Fruit fly (Drosophila melanogaster): ENCODE measurements around the gene CG31404.

DNA sequence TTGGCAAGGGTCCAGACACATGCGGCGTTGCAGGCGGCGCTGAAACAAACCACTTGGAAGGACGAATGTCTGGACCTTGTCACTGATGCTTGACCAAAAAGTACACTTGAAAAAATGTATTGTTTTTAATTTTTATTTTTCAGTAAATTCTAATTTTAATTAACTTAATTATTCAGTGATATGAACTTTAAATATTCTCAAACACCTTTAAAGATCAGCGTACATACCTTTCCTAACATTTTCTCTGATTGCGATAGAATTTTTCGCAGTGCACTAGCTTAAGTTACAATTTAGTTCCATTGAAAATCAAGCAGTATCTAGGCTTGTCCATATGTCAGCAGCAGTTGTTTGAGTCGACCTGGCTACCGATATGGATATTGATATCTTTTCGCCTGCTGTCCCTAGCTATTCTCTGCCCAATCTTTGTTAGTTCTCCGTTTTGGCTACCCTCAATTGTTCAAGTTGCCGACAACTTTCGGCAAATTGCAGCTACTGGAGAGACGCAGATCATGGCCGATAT, 36.6 kb downstream of the CG31404 start:
- TF ChIP-seq svp (GFP tag) (peak; percentile 21), CG31627 (GFP tag; optimal IDR thresholded peaks at IDR 0.05) (no peak), CG10669 (GFP tag; optimal IDR thresholded peaks at IDR 0.05) (no peak), Sox102F (GFP tag; optimal IDR thresholded peaks at IDR 0.05) (no peak), fd59A (GFP tag; optimal IDR thresholded peaks at IDR 0.05) (no peak), vri (GFP tag; optimal IDR thresholded peaks at IDR 0.05) (no peak), CG6163 (GFP tag; IDR thresholded peaks at IDR 0.05) (no peak), cyc (GFP tag; optimal IDR thresholded peaks at IDR 0.05) (no peak)

Measured in whole organism, prepupa.